Fruit fly (Drosophila melanogaster): ENCODE data around the gene Smyd3.
A peak's percentile ranks its signal among the peaks of the same experiment; 100 is the strongest.

Smyd3 gene

DNA sequence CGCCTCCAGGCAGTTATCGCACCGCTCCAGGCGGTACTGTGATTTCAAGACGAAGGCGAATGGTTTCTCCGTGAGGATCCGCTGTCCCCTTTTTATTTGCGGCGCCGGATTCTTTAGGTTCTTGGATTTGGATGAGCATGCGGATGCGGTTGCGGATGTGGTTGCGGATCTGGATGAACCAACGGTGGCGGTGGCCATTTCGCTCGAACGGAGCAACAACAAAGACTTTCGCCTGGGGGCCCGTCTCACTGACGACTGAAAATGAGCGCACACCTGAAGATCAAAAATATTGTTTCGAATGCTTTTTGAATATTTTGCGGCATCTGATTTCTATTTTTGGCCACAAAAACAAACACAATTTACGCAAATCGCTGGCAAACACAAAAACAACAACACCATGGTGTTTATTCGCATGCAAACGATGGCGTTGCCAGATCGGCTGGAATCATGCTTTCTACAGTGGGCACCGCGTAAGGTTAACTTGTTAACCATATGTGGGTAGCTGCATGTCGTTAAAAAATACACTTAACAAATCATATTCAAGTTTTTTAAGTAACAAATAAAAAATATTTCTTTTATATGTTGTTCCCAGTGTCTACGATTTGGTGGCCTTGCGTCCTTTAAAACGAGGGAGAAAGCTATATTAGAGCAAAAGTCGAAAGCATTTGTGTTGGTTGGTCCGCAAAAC lies at the start of gene Smyd3 (continued):
- TF ChIP-seq Meics (GFP tag; optimal IDR thresholded peaks at IDR 0.05) (peak; percentile 81), Optix (GFP tag; IDR thresholded peaks at IDR 0.05) (peak; percentile 65), CG2120 (GFP tag; optimal IDR thresholded peaks at IDR 0.05) (peak; percentile 90), aop (GFP tag; IDR thresholded peaks at IDR 0.05) (no peak), eve (GFP tag; optimal IDR thresholded peaks at IDR 0.05) (no peak), cato (GFP tag; optimal IDR thresholded peaks at IDR 0.05; ENCODE audit: borderline replicate concordance) (peak; percentile 15), NK7.1 (GFP tag; optimal IDR thresholded peaks at IDR 0.05) (peak; percentile 33), Nf-YB (GFP tag; optimal IDR thresholded peaks at IDR 0.05) (peak; percentile 34), Mrtf (GFP tag; IDR thresholded peaks at IDR 0.05) (peak; percentile 72; the same call in 2 of the 3 replicates), CG4360 (GFP tag; IDR thresholded peaks at IDR 0.05) (peak; percentile 86), CG18764 (GFP tag; optimal IDR thresholded peaks at IDR 0.05) (peak; percentile 58), CG8944 (GFP tag; optimal IDR thresholded peaks at IDR 0.05) (peak; percentile 67), Fer3 (tag; optimal IDR thresholded peaks at IDR 0.05) (peak; percentile 77), nom (GFP tag; optimal IDR thresholded peaks at IDR 0.05) (peak; percentile 53), dmrt99B (tag; optimal IDR thresholded peaks at IDR 0.05) (no peak), klu (GFP tag; IDR thresholded peaks at IDR 0.05) (peak; percentile 42; the same call in 1 of the 2 replicates), CG6813 (GFP tag; optimal IDR thresholded peaks at IDR 0.05) (peak; percentile 72), CG15011 (GFP tag; optimal IDR thresholded peaks at IDR 0.05) (no peak), hth (optimal IDR thresholded peaks at IDR 0.05) (no peak), CG30020 (tag; optimal IDR thresholded peaks at IDR 0.05) (peak; percentile 21), hkb (optimal IDR thresholded peaks at IDR 0.05) (no peak), hkb (GFP tag; IDR thresholded peaks at IDR 0.05) (peak; percentile 88), CG31224 (GFP tag; IDR thresholded peaks at IDR 0.05) (peak; percentile 52), gce (GFP tag; IDR thresholded peaks at IDR 0.05) (0 out of 3 replicates have a peak, but pooled peaks have one; percentile 49), CG1603 (tag; optimal IDR thresholded peaks at IDR 0.05) (peak; percentile 73), Neu2 (GFP tag; optimal IDR thresholded peaks at IDR 0.05; ENCODE audit: borderline replicate concordance) (no peak), BtbVII (GFP tag; optimal IDR thresholded peaks at IDR 0.05) (peak; percentile 40)

- TF ChIP-seq ftz-f1 (GFP tag; optimal IDR thresholded peaks at IDR 0.05) (peak; percentile 11), Stat92E (GFP tag; optimal IDR thresholded peaks at IDR 0.05) (peak in 1 of 3 experiments; percentile 9), CG2678 (tag; optimal IDR thresholded peaks at IDR 0.05) (no peak), CG12104 (GFP tag; optimal IDR thresholded peaks at IDR 0.05) (peak; percentile 10), sug (tag; optimal IDR thresholded peaks at IDR 0.05) (peak; percentile 65), HmgZ (tag; optimal IDR thresholded peaks at IDR 0.05) (peak; percentile 12), chm (GFP tag; IDR thresholded peaks at IDR 0.05) (peak; percentile 24; the same call in 1 of the 2 replicates), CG13424 (tag; optimal IDR thresholded peaks at IDR 0.05) (no peak), row (GFP tag; IDR thresholded peaks at IDR 0.05) (peak; percentile 21; the same call in 1 of the 3 replicates), jigr1 (GFP tag; IDR thresholded peaks at IDR 0.05) (no peak), Sox102F (GFP tag; optimal IDR thresholded peaks at IDR 0.05) (peak; percentile 69), dpn (GFP tag; optimal IDR thresholded peaks at IDR 0.05) (no peak), Nf-YB (GFP tag; optimal IDR thresholded peaks at IDR 0.05) (no peak), Dref (GFP tag; IDR thresholded peaks at IDR 0.05) (no peak), vvl (GFP tag; IDR thresholded peaks at IDR 0.05) (peak; percentile 38; the same call in 1 of the 2 replicates), nom (GFP tag; optimal IDR thresholded peaks at IDR 0.05) (peak; percentile 71), CG9437 (GFP tag; optimal IDR thresholded peaks at IDR 0.05) (no peak), PHDP (tag; optimal IDR thresholded peaks at IDR 0.05) (peak; percentile 38), CG17361 (GFP tag; IDR thresholded peaks at IDR 0.05) (no peak), CG8290 (GFP tag; optimal IDR thresholded peaks at IDR 0.05) (peak; percentile 32), CG8290 (tag; optimal IDR thresholded peaks at IDR 0.05) (no peak), cwo (GFP tag; optimal IDR thresholded peaks at IDR 0.05) (peak; percentile 36), inv (GFP tag; IDR thresholded peaks at IDR 0.05; ENCODE audit: partially characterized antibody) (no peak), so (GFP tag; IDR thresholded peaks at IDR 0.05) (0 out of 3 replicates have a peak, but pooled peaks have one; percentile 18)
Measured at dm6 chrX:2658258-2658853, 49.7 kb upstream of the Smyd3 start.
